2 worm cellular contexts compared by ENCODE assay signal in genomic region chrIV:4744167-4744566, ce11.
TF ChIP-seq lines count a peak whose summit lies in the region.

TSS of gene hoe-1 (minus strand) at chrIV:4744267.

TF ChIP-seq in whole organism, L4 larva, 104 proteins besides CTCF, POLR2A, EP300 and RAD21:
- no peak for TF ChIP-seq nhr-42 (GFP tag; IDR thresholded peaks at IDR 0.05; lab: Robert Waterston, UW)
- no peak for TF ChIP-seq T20F7.1 (GFP tag; optimal IDR thresholded peaks at IDR 0.05; lab: Kevin White, UChicago)
- peak; percentile 43; the same call in 1 of the 2 replicates for TF ChIP-seq lin-38 (GFP tag; IDR thresholded peaks at IDR 0.05; lab: Robert Waterston, UW)
- TF ChIP-seq egl-43 (GFP tag; IDR thresholded peaks at IDR 0.05; lab: Robert Waterston, UW) = 0 out of 2 replicates have a peak, but pooled peaks have one; percentile 24
- no peak for TF ChIP-seq arid-1 (GFP tag; conservative IDR thresholded peaks at IDR 0.05; lab: Robert Waterston, UW)
- TF ChIP-seq dmd-6 (GFP tag; IDR thresholded peaks at IDR 0.05; lab: Robert Waterston, UW) = no peak
- TF ChIP-seq T26A8.4 (GFP tag; IDR thresholded peaks at IDR 0.05; lab: Robert Waterston, UW) = no peak
- TF ChIP-seq Y105C5A.15 (GFP tag; IDR thresholded peaks at IDR 0.05; lab: Robert Waterston, UW) = no peak
- no peak for TF ChIP-seq skn-1 (tag; optimal IDR thresholded peaks at IDR 0.05; lab: Kevin White, UChicago)
- no peak for TF ChIP-seq dmd-9 (GFP tag; IDR thresholded peaks at IDR 0.05; lab: Robert Waterston, UW)
- TF ChIP-seq pqm-1 (tag; optimal IDR thresholded peaks at IDR 0.05; lab: Kevin White, UChicago) = no peak
- no peak for TF ChIP-seq sdz-12 (GFP tag; optimal IDR thresholded peaks at IDR 0.05; lab: Kevin White, UChicago)
- TF ChIP-seq spr-3 (GFP tag; optimal IDR thresholded peaks at IDR 0.05; lab: Kevin White, UChicago) = no peak

TF ChIP-seq in whole organism, young adult, 124 proteins besides CTCF, POLR2A, EP300 and RAD21:
- TF ChIP-seq Y53G8AR.9 (GFP tag; conservative IDR thresholded peaks at IDR 0.05; lab: Robert Waterston, UW) = 0 out of 2 replicates have a peak, but pooled peaks have one; percentile 64
- no peak for TF ChIP-seq ceh-58 (GFP tag; IDR thresholded peaks at IDR 0.05; lab: Robert Waterston, UW)
- TF ChIP-seq aptf-2 (GFP tag; conservative IDR thresholded peaks at IDR 0.05; lab: Robert Waterston, UW) = no peak
- TF ChIP-seq hmg-20 (GFP tag; IDR thresholded peaks at IDR 0.05; lab: Robert Waterston, UW) = no peak
- TF ChIP-seq snpc-4 (GFP tag; optimal IDR thresholded peaks at IDR 0.05; lab: Kevin White, UChicago) = no peak
- peak in 1 of 4 experiments; percentile 42 for TF ChIP-seq snpc-4 (tag; optimal IDR thresholded peaks at IDR 0.05; lab: Kevin White, UChicago)
- TF ChIP-seq lag-1 (GFP tag; IDR thresholded peaks at IDR 0.05; lab: Robert Waterston, UW) = no peak
- TF ChIP-seq B0261.1 (tag; optimal IDR thresholded peaks at IDR 0.05; lab: Kevin White, UChicago) = no peak
- TF ChIP-seq attf-6 (GFP tag; IDR thresholded peaks at IDR 0.05; lab: Robert Waterston, UW) = peak; percentile 8; the same call in 1 of the 2 replicates
- 0 out of 2 replicates have a peak, but pooled peaks have one; percentile 32 for TF ChIP-seq ceh-100 (GFP tag; IDR thresholded peaks at IDR 0.05; lab: Robert Waterston, UW)
- no peak for TF ChIP-seq F23B12.7 (tag; optimal IDR thresholded peaks at IDR 0.05; lab: Kevin White, UChicago; ENCODE audit: insufficient read depth)
- no peak for TF ChIP-seq ztf-25 (GFP tag; IDR thresholded peaks at IDR 0.05; lab: Robert Waterston, UW)
- TF ChIP-seq unc-62 (GFP tag; optimal IDR thresholded peaks at IDR 0.05; lab: Kevin White, UChicago) = no peak
- 0 out of 2 replicates have a peak, but pooled peaks have one; percentile 34 for TF ChIP-seq hsf-1 (GFP tag; IDR thresholded peaks at IDR 0.05; lab: Robert Waterston, UW)
- TF ChIP-seq madf-6 (GFP tag; IDR thresholded peaks at IDR 0.05; lab: Robert Waterston, UW) = 0 out of 2 replicates have a peak, but pooled peaks have one; percentile 10
- no peak for TF ChIP-seq repo-1 (tag; optimal IDR thresholded peaks at IDR 0.05; lab: Kevin White, UChicago)
- peak; percentile 70 for TF ChIP-seq ztf-18 (tag; optimal IDR thresholded peaks at IDR 0.05; lab: Kevin White, UChicago)
- peak; percentile 26 for TF ChIP-seq F49E8.2 (tag; optimal IDR thresholded peaks at IDR 0.05; lab: Kevin White, UChicago; ENCODE audit: insufficient read depth)
- TF ChIP-seq lsl-1 (GFP tag; optimal IDR thresholded peaks at IDR 0.05; lab: Kevin White, UChicago) = no peak
- no peak for TF ChIP-seq hlh-12 (tag; optimal IDR thresholded peaks at IDR 0.05; lab: Kevin White, UChicago)
- 0 out of 2 replicates have a peak, but pooled peaks have one; percentile 48 for TF ChIP-seq lin-26 (GFP tag; IDR thresholded peaks at IDR 0.05; lab: Robert Waterston, UW)
- TF ChIP-seq snpc-3.4 (tag; optimal IDR thresholded peaks at IDR 0.05; lab: Kevin White, UChicago) = peak; percentile 50
- no peak for TF ChIP-seq tbx-9 (tag; optimal IDR thresholded peaks at IDR 0.05; lab: Kevin White, UChicago; ENCODE audit: borderline replicate concordance)

Comparison
In these comparisons a context has a peak if more than half of its experiments do, and no peak if none do; other contexts are left out.
1. Of the 7 proteins assayed by ChIP-seq in both whole organism, young adult and whole organism, L4 larva: peak only in whole organism, young adult: F49E8.2; only in whole organism, L4 larva: none; in both: none; in neither: 5; mixed calls (peak in some experiments, not most) for 1.